Fruit fly (Drosophila melanogaster) whole organism, embryonic: ENCODE results near the gene CG13454.

Experiments
- Aef1 ChIP-seq: fragments of 200-800 bp; sonication (Bioruptor generic); IDR thresholded peaks from 3 replicates; pipeline ENCODE4 v1.3.6; 2022; ENCODE audit warnings: missing biosample characterization, missing genetic modification characterization
- Bdp1 ChIP-seq: fragments of 200-800 bp; sonication (Bioruptor generic); optimal IDR thresholded peaks from 3 replicates; lab custom pipeline; 2016; ENCODE audit warnings: missing biosample characterization, missing genetic modification characterization
- CG10274 ChIP-seq: fragments of 200-800 bp; sonication (Bioruptor generic); optimal IDR thresholded peaks from 3 replicates; lab custom pipeline; 2017; ENCODE audit warnings: missing biosample characterization, mild to moderate bottlenecking, missing genetic modification characterization
- CG10462 ChIP-seq: fragments of 200-800 bp; sonication (Bioruptor generic); optimal IDR thresholded peaks from 2 replicates; lab custom pipeline; 2016; ENCODE audit warnings: missing biosample characterization, missing genetic modification characterization
- CG11456 ChIP-seq: fragments of 200-800 bp; sonication (Bioruptor generic); IDR thresholded peaks from 3 replicates; pipeline ENCODE4 v1.3.6; 2022; ENCODE audit warnings: missing biosample characterization, missing genetic modification characterization
- CG16863 ChIP-seq: fragments of 200-800 bp; sonication (Bioruptor generic); optimal IDR thresholded peaks from 3 replicates; lab custom pipeline; 2016; ENCODE audit warnings: missing biosample characterization, missing genetic modification characterization
- CG17829 ChIP-seq: fragments of 200-800 bp; optimal IDR thresholded peaks from 2 replicates; lab custom pipeline; 2019; ENCODE audit warnings: missing biosample characterization, mild to moderate bottlenecking, missing genetic modification characterization, moderate library complexity
- CG1792 ChIP-seq: fragments of 200-800 bp; sonication (Bioruptor generic); optimal IDR thresholded peaks from 2 replicates; lab custom pipeline; 2016; ENCODE audit warnings: missing biosample characterization, missing genetic modification characterization
- CG2116 ChIP-seq: fragments of 200-800 bp; sonication (Bioruptor generic); optimal IDR thresholded peaks from 3 replicates; lab custom pipeline; 2018; ENCODE audit warnings: missing biosample characterization, mild to moderate bottlenecking, missing genetic modification characterization
- CG2875 ChIP-seq: fragments of 200-800 bp; sonication (Bioruptor generic); optimal IDR thresholded peaks from 2 replicates; lab custom pipeline; 2017; ENCODE audit warnings: missing biosample characterization, mild to moderate bottlenecking, missing genetic modification characterization, missing genetic modification reagents
- CG3065 ChIP-seq: fragments of 200-800 bp; sonication (Bioruptor generic); optimal IDR thresholded peaks from 2 replicates; lab custom pipeline; 2016; ENCODE audit warnings: missing biosample characterization, missing genetic modification characterization
- CG31224 ChIP-seq: fragments of 200-800 bp; sonication (Bioruptor generic); IDR thresholded peaks from 2 replicates; pipeline ENCODE4 v1.3.6; 2022; ENCODE audit warnings: missing biosample characterization, missing genetic modification characterization
- CG32532 ChIP-seq: fragments of 200-800 bp; sonication (Bioruptor generic); IDR thresholded peaks from 2 replicates; pipeline ENCODE4 v1.3.6; 2022; ENCODE audit warnings: missing biosample characterization, missing genetic modification characterization
- CG34376 ChIP-seq: fragments of 200-800 bp; sonication (Bioruptor generic); optimal IDR thresholded peaks from 2 replicates; lab custom pipeline; 2018; ENCODE audit warnings: missing biosample characterization, mild to moderate bottlenecking, missing genetic modification characterization
- CG4360 ChIP-seq: fragments of 200-800 bp; sonication (Bioruptor generic); IDR thresholded peaks from 2 replicates; pipeline ENCODE4 v1.3.6; 2022; ENCODE audit warnings: missing biosample characterization, missing genetic modification characterization
- CG7786 ChIP-seq: fragments of 200-800 bp; sonication (Bioruptor generic); optimal IDR thresholded peaks from 2 replicates; lab custom pipeline; 2016; ENCODE audit warnings: missing biosample characterization, missing genetic modification characterization
- CG8765 ChIP-seq: fragments of 200-800 bp; sonication (Bioruptor generic); IDR thresholded peaks from 2 replicates; pipeline ENCODE4 v1.3.6; 2022; ENCODE audit warnings: missing biosample characterization, missing genetic modification characterization
- CHES-1-like ChIP-seq: fragments of 200-800 bp; sonication (Bioruptor generic); optimal IDR thresholded peaks from 2 replicates; lab custom pipeline; 2016; ENCODE audit warnings: missing biosample characterization, missing genetic modification characterization
- Drgx ChIP-seq: fragments of 200-800 bp; sonication (Bioruptor generic); IDR thresholded peaks from 2 replicates; pipeline ENCODE4 v1.3.6; 2022; ENCODE audit warnings: missing biosample characterization, missing genetic modification characterization
- HLH54F ChIP-seq: fragments of 200-800 bp; sonication (Bioruptor generic); optimal IDR thresholded peaks from 3 replicates; lab custom pipeline; 2016; ENCODE audit warnings: missing biosample characterization, missing genetic modification characterization
- HmgD ChIP-seq: fragments of 200-800 bp; sonication (Bioruptor generic); optimal IDR thresholded peaks from 3 replicates; lab custom pipeline; 2016; ENCODE audit warnings: missing biosample characterization, missing genetic modification characterization
- Hmr ChIP-seq: fragments of 200-800 bp; sonication (Bioruptor generic); optimal IDR thresholded peaks from 3 replicates; lab custom pipeline; 2017; ENCODE audit warnings: mild to moderate bottlenecking, missing biosample characterization, missing genetic modification reagents, missing genetic modification characterization
- Hmx ChIP-seq: fragments of 200-800 bp; sonication (Bioruptor generic); optimal IDR thresholded peaks from 2 replicates; lab custom pipeline; 2016; ENCODE audit warnings: missing biosample characterization, missing genetic modification characterization
- Jarid2 ChIP-seq: fragments of 200-800 bp; sonication (Bioruptor generic); optimal IDR thresholded peaks from 3 replicates; lab custom pipeline; 2017; ENCODE audit warnings: mild to moderate bottlenecking, missing biosample characterization, missing genetic modification reagents, missing genetic modification characterization
- Scr ChIP-seq: fragments of 200-800 bp; sonication (Bioruptor generic); IDR thresholded peaks from 2 replicates; pipeline ENCODE4 v1.3.6; 2022; ENCODE audit warnings: missing biosample characterization, missing genetic modification characterization; ENCODE audit not compliant: partially characterized antibody
- Side ChIP-seq: fragments of 200-800 bp; sonication (Bioruptor generic); optimal IDR thresholded peaks from 2 replicates; lab custom pipeline; 2016; ENCODE audit warnings: missing biosample characterization, missing genetic modification characterization
- Six4 ChIP-seq: fragments of 200-800 bp; sonication (Bioruptor generic); optimal IDR thresholded peaks from 2 replicates; lab custom pipeline; 2016; ENCODE audit warnings: missing biosample characterization, missing genetic modification characterization
- ab ChIP-seq: fragments of 200-800 bp; sonication (Bioruptor generic); optimal IDR thresholded peaks from 2 replicates; lab custom pipeline; 2016; ENCODE audit warnings: missing biosample characterization, missing genetic modification characterization
- amos ChIP-seq: fragments of 200-800 bp; sonication (Bioruptor generic); IDR thresholded peaks from 2 replicates; pipeline ENCODE4 v1.3.6; 2022; ENCODE audit warnings: missing biosample characterization, missing genetic modification characterization; ENCODE audit not compliant: partially characterized antibody
- cas ChIP-seq: fragments of 200-800 bp; sonication (Bioruptor generic); IDR thresholded peaks from 2 replicates; pipeline ENCODE4 v1.3.6; 2022; ENCODE audit warnings: missing biosample characterization, missing genetic modification characterization
- cato ChIP-seq: fragments of 200-800 bp; sonication (Bioruptor generic); optimal IDR thresholded peaks from 2 replicates; lab custom pipeline; 2016; ENCODE audit warnings: missing biosample characterization, missing genetic modification characterization, borderline replicate concordance
- chn ChIP-seq: fragments of 200-800 bp; sonication (Bioruptor generic); optimal IDR thresholded peaks from 2 replicates; lab custom pipeline; 2016; ENCODE audit warnings: missing biosample characterization, missing genetic modification characterization
- crol ChIP-seq: fragments of 200-800 bp; sonication (Bioruptor generic); IDR thresholded peaks from 2 replicates; pipeline ENCODE4 v1.3.6; 2022; ENCODE audit warnings: missing biosample characterization, missing genetic modification characterization
- dm ChIP-seq: fragments of 200-800 bp; sonication (Bioruptor generic); optimal IDR thresholded peaks from 3 replicates; lab custom pipeline; 2016; ENCODE audit warnings: missing biosample characterization, missing genetic modification characterization
- dmrt99B ChIP-seq: fragments of 200-800 bp; sonication (Bioruptor generic); optimal IDR thresholded peaks from 2 replicates; lab custom pipeline; 2018; ENCODE audit warnings: missing biosample characterization, mild to moderate bottlenecking, missing genetic modification characterization, moderate library complexity
- esg ChIP-seq: fragments of 200-800 bp; sonication (Bioruptor generic); conservative IDR thresholded peaks from 2 replicates; pipeline ENCODE4 v1.3.6; 2022; ENCODE audit warnings: missing biosample characterization, missing genetic modification characterization
- eyg ChIP-seq: fragments of 200-800 bp; sonication (Bioruptor generic); optimal IDR thresholded peaks from 3 replicates; lab custom pipeline; 2016; ENCODE audit warnings: missing biosample characterization, missing genetic modification characterization
- hb ChIP-seq: fragments of 200-800 bp; sonication (Bioruptor generic); IDR thresholded peaks from 3 replicates; pipeline ENCODE4 v1.3.6; 2022; ENCODE audit warnings: missing biosample characterization, missing genetic modification characterization; ENCODE audit not compliant: partially characterized antibody
- jumu ChIP-seq: fragments of 200-800 bp; sonication (Bioruptor generic); optimal IDR thresholded peaks from 3 replicates; lab custom pipeline; 2016; ENCODE audit warnings: missing biosample characterization, missing genetic modification characterization
- lilli ChIP-seq: fragments of 200-800 bp; sonication (Bioruptor generic); optimal IDR thresholded peaks from 3 replicates; lab custom pipeline; 2016; ENCODE audit warnings: missing biosample characterization, missing genetic modification characterization
- maf-S ChIP-seq: fragments of 200-800 bp; sonication (Bioruptor generic); optimal IDR thresholded peaks from 2 replicates; lab custom pipeline; 2016; ENCODE audit warnings: missing biosample characterization, missing genetic modification characterization
- nau ChIP-seq: fragments of 200-800 bp; sonication (Bioruptor generic); optimal IDR thresholded peaks from 3 replicates; lab custom pipeline; 2017; ENCODE audit warnings: missing biosample characterization, mild to moderate bottlenecking, missing genetic modification characterization, missing genetic modification reagents
- nerfin-1 ChIP-seq: fragments of 200-800 bp; sonication (Bioruptor generic); optimal IDR thresholded peaks from 3 replicates; lab custom pipeline; 2019; ENCODE audit warnings: missing biosample characterization, mild to moderate bottlenecking, missing genetic modification characterization, moderate library complexity
- otp ChIP-seq: fragments of 200-800 bp; sonication (Bioruptor generic); IDR thresholded peaks from 3 replicates; pipeline ENCODE4, ENCODE4 v1.3.6; 2022; ENCODE audit warnings: missing biosample characterization, missing genetic modification characterization
- pum ChIP-seq: fragments of 200-800 bp; sonication (Bioruptor generic); optimal IDR thresholded peaks from 2 replicates; lab custom pipeline; 2016; ENCODE audit warnings: missing biosample characterization, missing genetic modification characterization
- tap ChIP-seq: fragments of 200-800 bp; optimal IDR thresholded peaks from 3 replicates; lab custom pipeline; 2019; ENCODE audit warnings: missing biosample characterization, mild to moderate bottlenecking, missing genetic modification characterization, moderate library complexity
- tin ChIP-seq: fragments of 200-800 bp; sonication (Bioruptor generic); optimal IDR thresholded peaks from 3 replicates; lab custom pipeline; 2016; ENCODE audit warnings: missing biosample characterization, missing genetic modification characterization
- unc-4 ChIP-seq: fragments of 200-800 bp; sonication (Bioruptor generic); IDR thresholded peaks from 2 replicates; pipeline ENCODE4 v1.3.6; 2022; ENCODE audit warnings: missing biosample characterization, missing genetic modification characterization; ENCODE audit not compliant: partially characterized antibody
- vvl ChIP-seq: fragments of 200-800 bp; sonication (Bioruptor generic); IDR thresholded peaks from 2 replicates; pipeline ENCODE4 v1.3.6; 2022; ENCODE audit warnings: missing biosample characterization, missing genetic modification characterization

Gene CG13454

dm6 chr3L:15534274-15535227 is 17.7 kb upstream of the CG13454 start (continued):
- TF ChIP-seq jumu (peak; percentile 49), unc-4 (GFP tag; lab: Robert Waterston, UW) (no peak), Six4 (peak; percentile 15), vvl (GFP tag; lab: Robert Waterston, UW) (peak; percentile 11; the same call in 1 of the 2 replicates), maf-S (peak; percentile 28), CG34376 (no peak), Hmx (GFP tag; lab: Kevin White, UChicago) (peak; percentile 49), CG2116 (no peak), CG31224 (GFP tag; lab: Robert Waterston, UW) (no peak), lilli (GFP tag; lab: Kevin White, UChicago) (peak; percentile 74), Scr (GFP tag; lab: Robert Waterston, UW) (no peak), CG32532 (GFP tag; lab: Robert Waterston, UW) (peak; percentile 35; the same call in 1 of the 2 replicates), eyg (GFP tag; lab: Kevin White, UChicago) (no peak), HmgD (no peak), nau (GFP tag; lab: Kevin White, UChicago) (peak; percentile 16), Hmr (GFP tag; lab: Kevin White, UChicago) (peak; percentile 79), CG8765 (no peak), tap (tag; lab: Kevin White, UChicago) (no peak), CG1792 (peak; percentile 13), Drgx (GFP tag; lab: Robert Waterston, UW) (peak; percentile 28; the same call in 1 of the 2 replicates), CG10274 (GFP tag; lab: Kevin White, UChicago) (peak; percentile 43), CG10462 (GFP tag; lab: Kevin White, UChicago) (peak; percentile 49), Bdp1 (peak; percentile 1), dmrt99B (tag; lab: Kevin White, UChicago) (peak; percentile 63), cato (peak; percentile 45), CG7786 (GFP tag; lab: Kevin White, UChicago) (peak; percentile 42), crol (GFP tag; lab: Robert Waterston, UW) (peak; percentile 83), tin (GFP tag; lab: Kevin White, UChicago) (peak; percentile 28), CHES-1-like (GFP tag; lab: Kevin White, UChicago) (peak; percentile 37), dm (GFP tag; lab: Kevin White, UChicago) (peak; percentile 29), esg (GFP tag; lab: Robert Waterston, UW) (peak; percentile 20; the same call in 1 of the 2 replicates), chn (GFP tag; lab: Kevin White, UChicago) (peak; percentile 52), otp (GFP tag; lab: Robert Waterston, UW) (no peak), CG16863 (GFP tag; lab: Kevin White, UChicago) (peak; percentile 62), cas (GFP tag; lab: Robert Waterston, UW) (no peak), HLH54F (GFP tag; lab: Kevin White, UChicago) (peak; percentile 68), CG11456 (GFP tag; lab: Robert Waterston, UW) (peak; percentile 49; the same call in 1 of the 3 replicates), pum (GFP tag; lab: Kevin White, UChicago) (peak; percentile 59), hb (GFP tag; lab: Robert Waterston, UW) (no peak), Jarid2 (GFP tag; lab: Kevin White, UChicago) (no peak), Side (GFP tag; lab: Kevin White, UChicago) (peak; percentile 32), nerfin-1 (peak; percentile 53), Aef1 (GFP tag; lab: Robert Waterston, UW) (0 out of 3 replicates have a peak, but pooled peaks have one; percentile 25), amos (GFP tag; lab: Robert Waterston, UW) (no peak), CG17829 (tag; lab: Kevin White, UChicago) (peak; percentile 22), CG4360 (GFP tag; lab: Robert Waterston, UW) (peak; percentile 50; the same call in 1 of the 2 replicates), CG2875 (GFP tag; lab: Kevin White, UChicago) (no peak), ab (GFP tag; lab: Kevin White, UChicago) (no peak), CG3065 (GFP tag; lab: Kevin White, UChicago) (no peak)
